Fruit fly (Drosophila melanogaster) Kc167 (cell line): ENCODE measurements around the gene CG13970.

ENCODE experiments used
- Myc ChIP-seq: fragments of >200 bp; optimal IDR thresholded peaks from 2 replicates; lab custom pipeline; 2017; ENCODE audit warnings: missing external identifiers
- h ChIP-seq: fragments of >200 bp; optimal IDR thresholded peaks from 3 replicates; lab custom pipeline; 2018; ENCODE audit warnings: missing external identifiers
- insv ChIP-seq: fragments of >200 bp; optimal IDR thresholded peaks from 3 replicates; lab custom pipeline; 2018; ENCODE audit warnings: missing external identifiers
- psq ChIP-seq: fragments of >200 bp; optimal IDR thresholded peaks from 2 replicates; lab custom pipeline; 2017; ENCODE audit warnings: missing external identifiers
- ttk ChIP-seq: sonication (Bioruptor generic); optimal IDR thresholded peaks from 2 replicates; lab custom pipeline; 2017; ENCODE audit warnings: missing external identifiers

DNA sequence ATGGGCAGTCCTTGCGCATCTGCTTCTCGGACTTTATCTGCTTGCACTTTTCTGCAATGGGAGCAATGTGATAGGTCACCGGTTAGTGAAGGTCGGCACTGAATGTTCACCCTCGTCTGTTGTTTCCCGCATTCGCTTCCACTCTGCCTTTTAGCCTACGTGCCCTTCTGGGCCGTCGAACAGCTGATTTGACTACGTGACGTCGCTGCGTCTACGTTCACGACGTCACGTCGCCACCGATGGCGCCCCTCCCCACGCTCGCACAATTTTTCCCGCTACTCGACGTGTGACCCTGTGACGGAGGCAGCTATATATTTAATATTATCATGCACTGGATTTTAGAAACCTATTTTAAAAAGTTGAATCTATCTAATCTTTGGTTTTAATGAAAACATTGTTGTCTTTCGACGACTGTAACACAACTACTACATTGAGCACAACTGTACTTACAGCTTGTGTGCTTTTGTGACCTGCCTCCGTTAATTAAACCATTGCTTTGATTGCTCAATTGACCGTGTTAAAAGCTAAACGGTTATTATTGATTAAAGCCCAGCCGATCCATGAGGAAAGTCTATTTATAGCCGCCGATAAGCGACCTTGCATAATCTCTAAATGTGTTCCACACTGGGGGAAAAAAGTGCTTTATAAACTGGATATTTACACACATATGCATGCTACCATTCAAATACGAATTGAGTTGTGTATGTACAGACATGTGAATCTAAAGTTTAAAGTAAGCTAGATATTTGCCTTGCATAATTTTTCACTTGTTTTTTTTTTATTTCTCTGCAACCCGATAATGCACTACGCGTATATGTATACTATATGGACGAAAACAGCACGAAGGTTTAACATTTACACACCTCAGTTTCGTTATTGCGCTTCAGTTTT, 20.7 kb downstream of the CG13970 start:
- no peak for TF ChIP-seq psq
- no peak for TF ChIP-seq h
- no peak for TF ChIP-seq insv
- TF ChIP-seq ttk (lab: Kevin White, UChicago) = no peak
- TF ChIP-seq Myc = no peak
